Worm (Caenorhabditis elegans): ENCODE measurements around the gene F58A3.4.

F58A3.4 gene

DNA sequence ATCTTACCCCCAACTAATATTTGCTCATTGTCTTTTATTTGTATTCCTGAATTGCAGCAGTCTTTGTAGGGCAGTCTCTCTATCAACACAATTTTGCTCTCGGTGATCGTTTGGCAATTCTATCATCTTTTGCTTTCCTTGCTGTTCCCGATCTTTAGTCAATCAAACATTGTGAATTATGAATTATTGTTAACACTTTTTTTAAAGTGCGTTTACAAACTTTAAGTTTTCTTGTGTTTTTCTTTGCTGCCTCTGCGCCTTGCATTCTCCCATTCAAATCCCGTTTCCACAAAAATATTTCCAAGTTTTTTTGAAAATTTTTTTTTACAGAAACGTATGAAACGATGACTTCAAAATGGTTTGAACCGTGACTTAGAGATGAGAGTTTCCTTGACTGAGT lies 28.4 kb downstream of the F58A3.4 start, which contains the start of gene ver-4:
Gene ver-4 (plus strand): TSS at position 301 of the 400 bp plus-strand sequence.
- no peak for TF ChIP-seq ceh-22 (tag; optimal IDR thresholded peaks at IDR 0.05)
- TF ChIP-seq F13H6.1 (tag; optimal IDR thresholded peaks at IDR 0.05): no peak
- no peak for TF ChIP-seq ama-1 (optimal IDR thresholded peaks at IDR 0.05)
- no peak for TF ChIP-seq K02D7.2 (tag; optimal IDR thresholded peaks at IDR 0.05)
- no peak for TF ChIP-seq pat-9 (tag; optimal IDR thresholded peaks at IDR 0.05)
- no peak for TF ChIP-seq sox-2 (GFP tag; IDR thresholded peaks at IDR 0.05)
- no peak for TF ChIP-seq fax-1 (tag; optimal IDR thresholded peaks at IDR 0.05)
- no peak for TF ChIP-seq ceh-2 (tag; optimal IDR thresholded peaks at IDR 0.05)
- TF ChIP-seq pax-1 (tag; optimal IDR thresholded peaks at IDR 0.05): no peak

- no peak for TF ChIP-seq fkh-10 (GFP tag; optimal IDR thresholded peaks at IDR 0.05)
Observed at ce11 chrX:10981374-10981773, 29.1 kb downstream of the F58A3.4 start.

DNA sequence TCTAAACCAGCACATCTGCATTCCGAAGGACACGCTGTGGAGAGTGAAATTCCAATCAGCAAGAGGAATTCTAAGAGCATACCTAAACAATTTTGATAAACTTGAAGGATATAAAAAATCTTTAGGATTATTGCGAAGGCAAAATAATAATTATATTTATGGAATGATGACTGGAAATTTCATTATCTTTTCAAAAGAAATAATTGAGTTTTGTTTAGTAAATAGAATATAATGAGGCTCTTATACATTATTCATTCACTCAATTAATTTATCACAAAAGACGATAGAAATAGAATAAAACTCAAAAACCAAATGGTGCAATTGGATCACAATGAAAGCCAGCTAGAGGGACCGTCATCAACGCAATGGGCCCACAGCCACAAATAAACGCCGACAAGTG lies 31.3 kb downstream of the F58A3.4 start, which contains the start of gene pxn-2:
Gene pxn-2 (minus strand): TSS at position 101 of the 400 bp plus-strand sequence.
- TF ChIP-seq pha-2 (tag; optimal IDR thresholded peaks at IDR 0.05) (no peak), Y22D7AL.16 (tag; optimal IDR thresholded peaks at IDR 0.05) (no peak)

DNA sequence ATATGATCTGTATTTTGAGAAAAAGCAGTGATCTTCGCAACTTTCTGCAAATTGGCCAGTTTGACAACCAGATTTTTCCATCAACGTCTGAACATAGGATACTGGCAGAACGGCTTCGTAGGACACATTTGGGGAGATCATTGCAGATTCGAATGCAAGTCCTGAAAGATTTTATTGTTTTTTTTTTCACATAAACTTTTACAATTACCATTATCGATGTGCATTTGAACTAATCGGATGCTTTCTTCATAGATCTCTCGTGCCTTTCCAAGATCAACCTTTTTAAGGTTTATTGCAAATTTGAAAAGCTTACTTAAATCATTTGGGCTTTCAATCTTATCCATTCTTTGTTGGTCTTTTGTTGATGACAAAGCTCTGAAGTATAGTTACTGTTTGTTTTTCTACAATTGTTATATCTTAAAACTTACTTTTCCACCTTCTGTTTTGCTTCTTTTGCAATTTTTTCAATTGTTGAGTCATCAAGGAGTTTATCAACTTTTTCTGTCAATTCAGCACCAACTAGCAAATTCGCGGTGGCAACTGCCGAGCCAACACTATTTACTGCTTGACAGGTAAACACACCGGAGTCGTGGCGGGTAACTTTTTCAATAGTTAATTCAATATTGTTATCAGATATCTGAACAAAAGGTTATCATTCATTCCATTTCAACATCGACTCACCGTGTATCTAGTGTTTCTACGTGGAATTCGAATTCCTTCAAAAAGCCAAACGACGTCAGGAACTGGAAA lies 33.8 kb downstream of the F58A3.4 start:
- no peak for TF ChIP-seq che-1 (tag; optimal IDR thresholded peaks at IDR 0.05)
- TF ChIP-seq ets-4 (tag; optimal IDR thresholded peaks at IDR 0.05): no peak
- TF ChIP-seq F13H6.1 (tag; optimal IDR thresholded peaks at IDR 0.05): no peak
- no peak for TF ChIP-seq pax-1 (tag; optimal IDR thresholded peaks at IDR 0.05)
- no peak for TF ChIP-seq sox-4 (tag; optimal IDR thresholded peaks at IDR 0.05)
- no peak for TF ChIP-seq K09A11.1 (tag; optimal IDR thresholded peaks at IDR 0.05; ENCODE audit: insufficient read depth)
- no peak for TF ChIP-seq hlh-30 (tag; optimal IDR thresholded peaks at IDR 0.05; ENCODE audit: insufficient read depth)
- TF ChIP-seq C08G9.2 (tag; optimal IDR thresholded peaks at IDR 0.05): no peak
- TF ChIP-seq rnt-1 (tag; optimal IDR thresholded peaks at IDR 0.05): no peak

DNA sequence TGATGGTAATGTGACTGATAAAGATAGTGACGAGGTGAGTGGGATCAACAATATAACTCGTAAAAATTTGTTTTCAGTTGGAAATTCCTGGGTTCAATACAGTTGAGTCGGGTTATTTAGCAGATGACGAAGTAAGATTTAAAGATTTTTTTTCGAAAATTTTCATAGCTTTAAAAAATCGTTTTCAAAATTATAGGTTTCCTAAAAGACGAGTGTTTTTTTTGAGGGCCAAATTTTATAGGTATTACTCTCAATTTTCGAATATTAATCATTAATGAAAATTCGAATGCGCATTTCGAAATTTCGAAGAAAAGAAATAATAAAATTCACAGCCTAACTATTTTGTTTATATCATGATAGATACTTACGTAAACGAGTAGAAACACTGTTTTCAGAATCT lies 39.3 kb downstream of the F58A3.4 start:
- TF ChIP-seq nhr-232 (tag; optimal IDR thresholded peaks at IDR 0.05) (no peak), ahr-1 (tag; optimal IDR thresholded peaks at IDR 0.05) (no peak), ceh-19 (GFP tag; optimal IDR thresholded peaks at IDR 0.05) (no peak), K09A11.1 (tag; optimal IDR thresholded peaks at IDR 0.05; ENCODE audit: insufficient read depth) (no peak), tbx-7 (tag; optimal IDR thresholded peaks at IDR 0.05) (no peak), mec-3 (tag; optimal IDR thresholded peaks at IDR 0.05; ENCODE audit: borderline replicate concordance) (no peak), ref-2 (tag; optimal IDR thresholded peaks at IDR 0.05) (no peak), ttx-3 (tag; optimal IDR thresholded peaks at IDR 0.05) (no peak), T23F11.4 (GFP tag; optimal IDR thresholded peaks at IDR 0.05) (no peak), madf-2 (tag; optimal IDR thresholded peaks at IDR 0.05) (no peak), pha-4 (tag; optimal IDR thresholded peaks at IDR 0.05) (no peak), C08G9.2 (tag; optimal IDR thresholded peaks at IDR 0.05) (no peak), nhr-11 (tag; optimal IDR thresholded peaks at IDR 0.05) (no peak), sox-2 (GFP tag; IDR thresholded peaks at IDR 0.05) (no peak), che-1 (tag; optimal IDR thresholded peaks at IDR 0.05) (no peak), lim-6 (tag; optimal IDR thresholded peaks at IDR 0.05) (no peak), unc-42 (tag; optimal IDR thresholded peaks at IDR 0.05) (no peak)

DNA sequence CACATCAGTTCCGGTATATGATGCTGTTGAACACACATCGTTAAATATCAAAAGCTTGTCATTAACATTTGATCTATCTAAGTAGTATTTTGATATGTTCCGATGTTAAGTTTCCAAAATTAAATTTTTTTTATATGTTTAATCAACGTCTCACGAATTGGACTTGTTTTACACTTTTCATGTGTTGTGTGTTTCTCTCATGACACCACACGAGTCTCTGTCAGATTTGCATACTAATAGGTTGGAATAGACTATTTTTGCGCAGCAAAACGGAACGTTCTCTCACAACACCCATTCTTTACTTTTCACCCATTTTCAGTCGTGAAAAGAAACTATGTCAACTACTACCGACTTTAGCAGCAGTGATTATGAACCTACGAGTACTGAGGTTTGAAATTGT lies 39.8 kb downstream of the F58A3.4 start, which contains the start of gene K09C8.8:
Gene K09C8.8 (plus strand): TSS at position 301 of the 400 bp plus-strand sequence.
- TF ChIP-seq ceh-24 (tag; optimal IDR thresholded peaks at IDR 0.05) (no peak), syd-9 (tag; optimal IDR thresholded peaks at IDR 0.05) (no peak), rnt-1 (tag; optimal IDR thresholded peaks at IDR 0.05) (no peak), ahr-1 (tag; optimal IDR thresholded peaks at IDR 0.05) (no peak), dve-1 (tag; optimal IDR thresholded peaks at IDR 0.05) (no peak), ceh-19 (GFP tag; optimal IDR thresholded peaks at IDR 0.05) (no peak), pag-3 (tag; optimal IDR thresholded peaks at IDR 0.05; ENCODE audit: borderline replicate concordance) (no peak), fkh-10 (GFP tag; optimal IDR thresholded peaks at IDR 0.05) (no peak), pros-1 (tag; optimal IDR thresholded peaks at IDR 0.05) (no peak), sox-2 (GFP tag; IDR thresholded peaks at IDR 0.05) (no peak), nhr-11 (tag; optimal IDR thresholded peaks at IDR 0.05) (no peak), lim-6 (tag; optimal IDR thresholded peaks at IDR 0.05) (no peak), ztf-16 (tag; optimal IDR thresholded peaks at IDR 0.05) (no peak), K09A11.1 (tag; optimal IDR thresholded peaks at IDR 0.05; ENCODE audit: insufficient read depth) (no peak), fax-1 (tag; optimal IDR thresholded peaks at IDR 0.05) (no peak), ceh-31 (tag; optimal IDR thresholded peaks at IDR 0.05) (no peak), hlh-6 (tag; optimal IDR thresholded peaks at IDR 0.05) (no peak), madf-2 (tag; optimal IDR thresholded peaks at IDR 0.05) (no peak)
